Fruit fly (Drosophila melanogaster): Measurements from ENCODE around the gene Smyd5.
A peak's percentile ranks its signal among the peaks of the same experiment; 100 is the strongest.

The Smyd5 gene

dm6 chr3R:21186606-21187393 is 31.8 kb downstream of the Smyd5 start (continued):
- TF ChIP-seq dan (GFP tag; IDR thresholded peaks at IDR 0.05), result no peak

- TF ChIP-seq Nf-YA (GFP tag; IDR thresholded peaks at IDR 0.05), result no peak
- TF ChIP-seq CG2678 (tag; optimal IDR thresholded peaks at IDR 0.05), result no peak
- no peak for TF ChIP-seq CG31388 (GFP tag; optimal IDR thresholded peaks at IDR 0.05)
- no peak for TF ChIP-seq CG3281 (GFP tag; optimal IDR thresholded peaks at IDR 0.05)
- TF ChIP-seq stwl (tag; optimal IDR thresholded peaks at IDR 0.05), result no peak
- TF ChIP-seq CG13894 (tag; optimal IDR thresholded peaks at IDR 0.05), result peak; percentile 66
- no peak for TF ChIP-seq CG4617 (GFP tag; optimal IDR thresholded peaks at IDR 0.05; ENCODE audit: borderline replicate concordance)
- no peak for TF ChIP-seq p53 (GFP tag; optimal IDR thresholded peaks at IDR 0.05)
- TF ChIP-seq gem (tag; optimal IDR thresholded peaks at IDR 0.05), result no peak
- TF ChIP-seq B-H2 (GFP tag; optimal IDR thresholded peaks at IDR 0.05), result peak; percentile 21
- no peak for TF ChIP-seq Drgx (GFP tag; IDR thresholded peaks at IDR 0.05)
- peak; percentile 29 for TF ChIP-seq CG10543 (GFP tag; optimal IDR thresholded peaks at IDR 0.05)
- no peak for TF ChIP-seq HmgD (GFP tag; optimal IDR thresholded peaks at IDR 0.05)
- no peak for TF ChIP-seq CG32772 (GFP tag; IDR thresholded peaks at IDR 0.05)
- TF ChIP-seq chinmo (GFP tag; IDR thresholded peaks at IDR 0.05; ENCODE audit: partially characterized antibody), result 0 out of 4 replicates have a peak, but pooled peaks have one; percentile 31
- no peak for TF ChIP-seq caup (GFP tag; optimal IDR thresholded peaks at IDR 0.05; ENCODE audit: severe bottlenecking)
- TF ChIP-seq fd102C (GFP tag; optimal IDR thresholded peaks at IDR 0.05), result no peak
- TF ChIP-seq nom (GFP tag; optimal IDR thresholded peaks at IDR 0.05), result no peak
- TF ChIP-seq CG12769 (tag; optimal IDR thresholded peaks at IDR 0.05), result peak; percentile 11
- no peak for TF ChIP-seq hbn (GFP tag; IDR thresholded peaks at IDR 0.05; ENCODE audit: partially characterized antibody)
- TF ChIP-seq BEAF-32 (GFP tag; optimal IDR thresholded peaks at IDR 0.05), result no peak
- no peak for TF ChIP-seq Six4 (GFP tag; optimal IDR thresholded peaks at IDR 0.05)
- no peak for TF ChIP-seq Awh (GFP tag; IDR thresholded peaks at IDR 0.05)
- TF ChIP-seq CG15479 (GFP tag; optimal IDR thresholded peaks at IDR 0.05), result no peak
- no peak for TF ChIP-seq tgo (GFP tag; IDR thresholded peaks at IDR 0.05)
- TF ChIP-seq HLHmδ (GFP tag; optimal IDR thresholded peaks at IDR 0.05), result no peak
- TF ChIP-seq CG13624 (GFP tag; optimal IDR thresholded peaks at IDR 0.05), result no peak
- no peak for TF ChIP-seq CG4282 (GFP tag; optimal IDR thresholded peaks at IDR 0.05)
- no peak for TF ChIP-seq dmrt11E (tag; optimal IDR thresholded peaks at IDR 0.05)
- no peak for TF ChIP-seq PHDP (tag; optimal IDR thresholded peaks at IDR 0.05)
- no peak for TF ChIP-seq jumu (GFP tag; optimal IDR thresholded peaks at IDR 0.05)
- TF ChIP-seq ERR (GFP tag; optimal IDR thresholded peaks at IDR 0.05), result no peak
- no peak for TF ChIP-seq wdn (GFP tag; IDR thresholded peaks at IDR 0.05)
- TF ChIP-seq Scr (GFP tag; IDR thresholded peaks at IDR 0.05; ENCODE audit: partially characterized antibody), result no peak
- TF ChIP-seq CG14710 (tag; optimal IDR thresholded peaks at IDR 0.05), result no peak
- TF ChIP-seq luna (GFP tag; optimal IDR thresholded peaks at IDR 0.05), result no peak
- TF ChIP-seq sna (GFP tag; IDR thresholded peaks at IDR 0.05; ENCODE audit: partially characterized antibody), result no peak
- TF ChIP-seq rib (GFP tag; IDR thresholded peaks at IDR 0.05), result peak; percentile 70; the same call in 1 of the 2 replicates
- TF ChIP-seq CG10321 (GFP tag; IDR thresholded peaks at IDR 0.05), result no peak
- TF ChIP-seq sr (GFP tag; IDR thresholded peaks at IDR 0.05), result 0 out of 3 replicates have a peak, but pooled peaks have one; percentile 16
- no peak for TF ChIP-seq CG6654 (GFP tag; optimal IDR thresholded peaks at IDR 0.05)
- 0 out of 2 replicates have a peak, but pooled peaks have one; percentile 17 for TF ChIP-seq vvl (GFP tag; IDR thresholded peaks at IDR 0.05)
- TF ChIP-seq dati (GFP tag; IDR thresholded peaks at IDR 0.05), result no peak
- TF ChIP-seq eve (GFP tag; optimal IDR thresholded peaks at IDR 0.05), result peak in 1 of 2 experiments; percentile 47
- TF ChIP-seq CG6765 (GFP tag; optimal IDR thresholded peaks at IDR 0.05), result no peak
- no peak for TF ChIP-seq Stat92E (GFP tag; optimal IDR thresholded peaks at IDR 0.05)
These were observed 32.9 kb downstream of the Smyd5 start for dm6 chr3R:21185655-21186054.
